Fruit fly (Drosophila melanogaster): ENCODE results near the gene CG14989.

Gene CG14989

DNA sequence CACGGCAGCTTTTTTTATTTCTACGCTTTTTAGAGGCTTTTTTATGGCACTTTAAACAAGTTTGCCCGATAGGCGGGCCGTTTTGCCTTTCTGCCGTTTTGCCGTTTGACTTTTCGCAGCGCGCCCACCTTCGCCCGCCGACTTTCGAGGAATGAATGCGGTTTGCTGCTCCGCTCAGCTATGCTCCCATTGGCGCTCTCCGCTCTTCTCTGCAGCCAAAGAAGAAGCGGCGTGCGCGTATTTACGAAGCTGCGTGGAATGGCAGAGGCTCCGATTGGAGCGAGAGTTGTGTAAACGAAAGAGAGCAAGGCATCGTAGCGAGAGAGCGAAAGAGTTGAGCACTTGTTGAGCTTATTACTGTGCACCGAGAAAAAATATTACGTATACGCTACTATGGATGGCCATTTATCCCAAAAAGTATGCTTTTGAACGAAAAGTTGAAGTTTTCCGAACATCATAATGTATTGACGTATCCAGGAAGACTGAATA lies 15.8 kb upstream of the CG14989 start, which contains the start of gene wit (continued):
- TF ChIP-seq pb (GFP tag; optimal IDR thresholded peaks at IDR 0.05) (no peak), CG6272 (GFP tag; IDR thresholded peaks at IDR 0.05) (no peak), Ets97D (GFP tag; optimal IDR thresholded peaks at IDR 0.05) (no peak), Mrtf (GFP tag; IDR thresholded peaks at IDR 0.05) (no peak), gem (tag; optimal IDR thresholded peaks at IDR 0.05) (peak; percentile 18), CG7372 (GFP tag; IDR thresholded peaks at IDR 0.05) (peak; percentile 47; the same call in 1 of the 2 replicates), gro (GFP tag; optimal IDR thresholded peaks at IDR 0.05) (peak; percentile 32), CG12659 (GFP tag; optimal IDR thresholded peaks at IDR 0.05) (no peak), Hey (tag; optimal IDR thresholded peaks at IDR 0.05) (no peak), ab (GFP tag; optimal IDR thresholded peaks at IDR 0.05) (no peak), Dbx (GFP tag; IDR thresholded peaks at IDR 0.05) (0 out of 3 replicates have a peak, but pooled peaks have one; percentile 51), grau (tag; optimal IDR thresholded peaks at IDR 0.05) (no peak), Jarid2 (GFP tag; optimal IDR thresholded peaks at IDR 0.05) (peak; percentile 68), gce (GFP tag; IDR thresholded peaks at IDR 0.05) (peak; percentile 21; the same call in 1 of the 3 replicates), toy (GFP tag; IDR thresholded peaks at IDR 0.05) (no peak), ind (GFP tag; optimal IDR thresholded peaks at IDR 0.05) (no peak), CG17186 (GFP tag; optimal IDR thresholded peaks at IDR 0.05) (no peak), Dek (tag; optimal IDR thresholded peaks at IDR 0.05) (no peak), NC2β (GFP tag; optimal IDR thresholded peaks at IDR 0.05) (no peak), run (tag; optimal IDR thresholded peaks at IDR 0.05) (no peak), Awh (GFP tag; IDR thresholded peaks at IDR 0.05) (peak; percentile 62; the same call in 1 of the 2 replicates), CG31365 (tag; optimal IDR thresholded peaks at IDR 0.05) (no peak), CG14014 (GFP tag; IDR thresholded peaks at IDR 0.05) (0 out of 2 replicates have a peak, but pooled peaks have one; percentile 13), Lhr (GFP tag; optimal IDR thresholded peaks at IDR 0.05) (no peak), CG6689 (GFP tag; IDR thresholded peaks at IDR 0.05) (no peak), CG11085 (GFP tag; IDR thresholded peaks at IDR 0.05) (no peak), Asciz (GFP tag; optimal IDR thresholded peaks at IDR 0.05) (no peak), MBD-R2 (GFP tag; IDR thresholded peaks at IDR 0.05) (no peak), CG3065 (GFP tag; optimal IDR thresholded peaks at IDR 0.05) (no peak), fd102C (GFP tag; optimal IDR thresholded peaks at IDR 0.05) (no peak), dati (GFP tag; IDR thresholded peaks at IDR 0.05) (no peak), vnd (GFP tag; IDR thresholded peaks at IDR 0.05; ENCODE audit: partially characterized antibody) (no peak), Dad (GFP tag; optimal IDR thresholded peaks at IDR 0.05) (no peak), CkIIα-i1 (GFP tag; IDR thresholded peaks at IDR 0.05) (no peak), CG18764 (GFP tag; optimal IDR thresholded peaks at IDR 0.05) (no peak), Myb (GFP tag; optimal IDR thresholded peaks at IDR 0.05) (no peak), Doc2 (GFP tag; IDR thresholded peaks at IDR 0.05) (no peak), CG13894 (tag; optimal IDR thresholded peaks at IDR 0.05) (no peak), CG12155 (GFP tag; optimal IDR thresholded peaks at IDR 0.05) (no peak), pum (GFP tag; optimal IDR thresholded peaks at IDR 0.05) (no peak), CG4328 (GFP tag; optimal IDR thresholded peaks at IDR 0.05) (peak; percentile 18), CG10462 (GFP tag; optimal IDR thresholded peaks at IDR 0.05) (no peak), btn (GFP tag; optimal IDR thresholded peaks at IDR 0.05) (no peak), tup (GFP tag; optimal IDR thresholded peaks at IDR 0.05) (no peak), CG2712 (tag; optimal IDR thresholded peaks at IDR 0.05) (no peak), Elba2 (GFP tag; optimal IDR thresholded peaks at IDR 0.05) (no peak), fd64A (GFP tag; optimal IDR thresholded peaks at IDR 0.05) (no peak), CG3163 (GFP tag; optimal IDR thresholded peaks at IDR 0.05) (peak; percentile 87), CG2875 (GFP tag; optimal IDR thresholded peaks at IDR 0.05) (peak; percentile 40), CG6765 (GFP tag; optimal IDR thresholded peaks at IDR 0.05) (peak; percentile 59), CG31388 (GFP tag; optimal IDR thresholded peaks at IDR 0.05) (no peak), nau (GFP tag; optimal IDR thresholded peaks at IDR 0.05) (peak; percentile 41)

Measured in whole organism, embryonic.